Worm (Caenorhabditis elegans) whole organism, L2 larva: ENCODE results near the gene Y116F11B.6.
A peak's percentile ranks its signal among the peaks of the same experiment; 100 is the strongest.

Experiments used
- C34F6.9 ChIP-seq: fragments of 150-350 bp; optimal IDR thresholded peaks from 2 replicates; lab custom pipeline; 2014; ENCODE audit warnings: missing biosample characterization, missing genetic modification characterization
- F13H6.1 ChIP-seq: sonication (generic microtip); optimal IDR thresholded peaks from 2 replicates; lab custom pipeline; 2016; ENCODE audit warnings: missing genetic modification characterization, missing compliant biosample characterization
- Y55F3AM.14 ChIP-seq: fragments of 200-800 bp; sonication (Bioruptor generic); optimal IDR thresholded peaks from 2 replicates; lab custom pipeline; 2018; ENCODE audit warnings: mild to moderate bottlenecking, missing genetic modification characterization, missing compliant biosample characterization
- ZK546.5 ChIP-seq: sonication (generic microtip); optimal IDR thresholded peaks from 2 replicates; lab custom pipeline; 2017; ENCODE audit warnings: missing biosample characterization, missing genetic modification characterization
- alr-1 ChIP-seq: fragments of 150-350 bp; optimal IDR thresholded peaks from 2 replicates; lab custom pipeline; 2014; ENCODE audit warnings: missing biosample characterization, missing genetic modification characterization
- aly-2 ChIP-seq: fragments of 150-350 bp; optimal IDR thresholded peaks from 2 replicates; lab custom pipeline; 2014; ENCODE audit warnings: missing biosample characterization, missing genetic modification characterization
- blmp-1 ChIP-seq: sonication (generic microtip); optimal IDR thresholded peaks from 2 replicates; lab custom pipeline; 2017; ENCODE audit warnings: missing genetic modification characterization, mild to moderate bottlenecking, missing compliant biosample characterization, antibody characterized with exemption, moderate library complexity; ENCODE audit not compliant: insufficient read depth
- ceh-82 ChIP-seq: fragments of 150-350 bp; optimal IDR thresholded peaks from 2 replicates; lab custom pipeline; 2014; ENCODE audit warnings: missing biosample characterization, missing genetic modification characterization
- crh-2 ChIP-seq: sonication (generic microtip); optimal IDR thresholded peaks from 2 replicates; lab custom pipeline; 2017; ENCODE audit warnings: missing biosample characterization, missing genetic modification characterization
- dmd-4 ChIP-seq: sonication (generic microtip); optimal IDR thresholded peaks from 2 replicates; lab custom pipeline; 2017; ENCODE audit warnings: missing biosample characterization, missing genetic modification characterization
- elt-1 ChIP-seq: fragments of 150-350 bp; optimal IDR thresholded peaks from 2 replicates; lab custom pipeline; 2014; ENCODE audit warnings: missing biosample characterization, missing genetic modification characterization
- elt-3 ChIP-seq: sonication (generic microtip); optimal IDR thresholded peaks from 2 replicates; lab custom pipeline; 2017; ENCODE audit warnings: missing biosample characterization, missing genetic modification characterization
- fos-1 ChIP-seq: fragments of 150-350 bp; optimal IDR thresholded peaks from 2 replicates; lab custom pipeline; 2014; ENCODE audit warnings: missing biosample characterization, missing genetic modification characterization
- gmeb-1 ChIP-seq: fragments of 150-350 bp; optimal IDR thresholded peaks from 2 replicates; lab custom pipeline; 2014; ENCODE audit warnings: missing biosample characterization, missing genetic modification characterization
- lin-11 ChIP-seq: fragments of 150-350 bp; sonication (generic microtip); optimal IDR thresholded peaks from 2 replicates; lab custom pipeline; 2014; ENCODE audit warnings: missing biosample characterization, missing genetic modification characterization, inconsistent platforms, mixed read lengths
- lin-13 ChIP-seq: fragments of 150-350 bp; optimal IDR thresholded peaks from 2 replicates; lab custom pipeline; 2014; ENCODE audit warnings: missing biosample characterization, missing genetic modification reagents, missing genetic modification characterization
- lin-39 ChIP-seq: fragments of 150-350 bp; optimal IDR thresholded peaks from 2 replicates; lab custom pipeline; 2014; ENCODE audit warnings: missing biosample characterization, missing genetic modification reagents, missing genetic modification characterization
- lsy-2 ChIP-seq, 2 experiments: fragments of 150-350 bp in 1 of 2; sonication (generic microtip) in 1 of 2; optimal IDR thresholded peaks; 2 replicates each; lab custom pipeline; 2014 to 2017; ENCODE audit warnings: missing biosample characterization in 2 of 2, missing genetic modification characterization in 2 of 2
- mab-5 ChIP-seq: fragments of 150-350 bp; optimal IDR thresholded peaks from 2 replicates; lab custom pipeline; 2014; ENCODE audit warnings: missing biosample characterization, missing genetic modification characterization
- mbf-1 ChIP-seq: sonication (generic microtip); optimal IDR thresholded peaks from 2 replicates; lab custom pipeline; 2017; ENCODE audit warnings: missing biosample characterization, missing genetic modification characterization
- mdl-1 ChIP-seq, 2 experiments: fragments of 150-350 bp in 1 of 2; sonication (generic microtip) in 1 of 2; optimal IDR thresholded peaks; 2 replicates each; lab custom pipeline; 2017; ENCODE audit warnings: missing biosample characterization in 2 of 2, missing genetic modification characterization in 2 of 2
- nhr-10 ChIP-seq: sonication (generic microtip); optimal IDR thresholded peaks from 2 replicates; lab custom pipeline; 2017; ENCODE audit warnings: missing biosample characterization, missing genetic modification characterization
- nhr-11 ChIP-seq: fragments of 150-350 bp; optimal IDR thresholded peaks from 2 replicates; lab custom pipeline; 2014; ENCODE audit warnings: missing biosample characterization, missing genetic modification characterization
- nhr-12 ChIP-seq: fragments of 150-350 bp; optimal IDR thresholded peaks from 2 replicates; lab custom pipeline; 2014; ENCODE audit warnings: missing biosample characterization, missing genetic modification characterization
- nhr-6 ChIP-seq: fragments of 150-350 bp; optimal IDR thresholded peaks from 2 replicates; lab custom pipeline; 2014; ENCODE audit warnings: missing biosample characterization, missing genetic modification characterization
- peb-1 ChIP-seq: fragments of 150-350 bp; optimal IDR thresholded peaks from 2 replicates; lab custom pipeline; 2014; ENCODE audit warnings: missing biosample characterization, missing genetic modification characterization
- skn-1 ChIP-seq: sonication (generic microtip); optimal IDR thresholded peaks from 2 replicates; lab custom pipeline; 2017; ENCODE audit warnings: missing biosample characterization, missing genetic modification characterization
- snpc-4 ChIP-seq: fragments of 150-350 bp; optimal IDR thresholded peaks from 2 replicates; lab custom pipeline; 2014; ENCODE audit warnings: missing biosample characterization, missing genetic modification characterization
- ztf-1 ChIP-seq: fragments of 200-800 bp; sonication (Bioruptor generic); conservative IDR thresholded peaks from 2 replicates; pipeline ENCODE4 v1.3.6; 2022; ENCODE audit warnings: missing genetic modification characterization, missing compliant biosample characterization
- ztf-11 ChIP-seq: sonication (generic microtip); optimal IDR thresholded peaks from 2 replicates; lab custom pipeline; 2017; ENCODE audit warnings: missing biosample characterization, missing genetic modification characterization

Y116F11B.6 gene

DNA sequence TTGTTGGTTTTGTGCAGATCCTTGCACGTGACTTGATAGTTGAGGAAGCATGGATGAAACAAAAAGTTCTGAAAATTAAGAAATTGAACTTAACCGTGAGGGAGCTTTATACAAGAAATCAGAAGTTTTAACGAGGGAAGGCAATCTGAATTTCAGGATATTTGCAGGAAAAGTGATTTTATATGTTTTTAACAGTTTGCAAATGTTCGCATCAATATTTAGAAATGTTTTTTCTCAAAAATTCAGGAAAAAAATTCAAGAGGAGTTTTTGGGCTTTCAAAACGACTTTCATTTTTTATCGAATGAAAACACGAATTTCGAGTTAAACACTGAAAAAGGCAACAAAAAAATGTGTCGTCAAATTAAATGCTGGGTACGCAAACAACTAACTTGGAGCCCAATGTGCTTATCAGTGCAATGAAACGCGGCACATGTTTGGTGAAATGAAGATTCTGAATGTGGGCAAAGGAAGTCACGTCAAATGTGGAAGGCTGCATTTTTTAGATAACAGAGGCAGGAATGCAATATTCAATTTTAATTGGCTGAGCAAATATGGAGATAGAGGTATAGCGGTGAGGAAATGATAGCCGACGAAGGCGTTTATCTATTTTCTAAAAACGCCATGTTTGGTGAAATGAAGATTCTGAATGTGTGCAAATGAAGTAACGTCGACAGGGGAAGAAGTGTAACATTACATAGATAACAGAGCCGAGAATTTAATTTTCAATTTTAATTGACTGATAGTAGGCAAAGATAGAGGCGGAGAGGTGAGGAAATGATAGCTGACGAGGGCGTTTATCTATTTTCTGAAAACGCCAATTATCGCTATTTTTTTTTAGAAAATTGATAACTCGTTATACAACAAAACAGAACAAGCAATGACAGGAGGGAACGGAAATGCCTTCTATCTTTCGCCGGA lies at the start of gene Y116F11B.6:
Gene Y116F11B.6 (minus strand): TSS at position 51 of the 919 bp plus-strand sequence.
- TF ChIP-seq lin-11 (tag; lab: Kevin White, UChicago) (no peak), crh-2 (tag; lab: Kevin White, UChicago) (peak; percentile 10), fos-1 (tag; lab: Kevin White, UChicago) (peak; percentile 1)

DNA sequence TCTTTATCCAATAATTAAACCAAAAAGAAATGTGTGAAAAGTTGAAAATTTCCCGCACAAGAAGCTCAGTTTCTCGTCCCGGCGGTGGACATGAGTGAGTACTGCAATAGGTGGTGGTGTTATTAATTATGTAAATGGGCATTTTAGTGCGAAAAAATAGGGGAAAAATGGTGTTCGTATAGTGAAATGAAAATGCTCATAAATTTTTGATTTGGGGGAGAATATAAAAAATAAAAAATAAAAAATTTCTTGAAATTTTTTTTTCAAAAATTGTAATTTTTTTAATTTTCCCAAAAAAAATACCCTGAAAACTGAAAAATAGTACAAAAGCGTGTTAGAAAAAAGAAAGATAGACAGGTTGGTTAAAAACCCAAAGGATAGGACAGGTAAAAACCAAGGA lies 49.5 kb upstream of the Y116F11B.6 start, which contains the start of gene gly-4:
Gene gly-4 (minus strand): TSS at position 101 of the 400 bp plus-strand sequence.
- TF ChIP-seq nhr-11 (tag; lab: Kevin White, UChicago) (no peak), blmp-1 (no peak), ztf-11 (tag; lab: Kevin White, UChicago) (no peak), Y55F3AM.14 (GFP tag; lab: Kevin White, UChicago) (no peak), elt-3 (tag; lab: Kevin White, UChicago) (no peak), alr-1 (tag; lab: Kevin White, UChicago) (no peak), elt-1 (tag; lab: Kevin White, UChicago) (no peak), snpc-4 (tag; lab: Kevin White, UChicago) (no peak), mdl-1 (tag; optimal IDR thresholded peaks at IDR 0.05; lab: Kevin White, UChicago) (no peak), nhr-6 (tag; lab: Kevin White, UChicago) (no peak), lin-13 (GFP tag; lab: Kevin White, UChicago) (no peak), ceh-82 (tag; lab: Kevin White, UChicago) (no peak)

DNA sequence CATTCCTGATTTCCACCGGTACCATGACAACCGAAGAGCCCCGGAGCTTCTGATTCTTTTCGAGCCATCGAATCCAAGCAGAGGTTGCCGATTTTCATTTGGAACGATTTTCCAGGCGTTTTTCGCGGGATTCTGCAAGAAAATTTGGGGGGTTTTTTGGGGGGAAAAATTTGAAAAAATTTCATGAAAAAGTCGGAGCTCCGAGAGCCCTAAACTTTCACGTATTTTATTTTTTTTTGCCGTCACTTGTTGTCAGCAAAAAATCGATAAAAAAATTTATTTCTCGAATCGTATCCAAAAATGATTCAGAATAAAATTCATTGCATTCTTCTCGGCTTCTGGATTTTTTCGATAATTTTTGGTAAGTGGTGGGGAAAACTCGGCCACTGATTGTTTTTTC lies 37.1 kb upstream of the Y116F11B.6 start, which contains the start of gene Y116F11B.13:
Gene Y116F11B.13 (plus strand): TSS at position 301 of the 400 bp plus-strand sequence.
- TF ChIP-seq mdl-1 (tag; optimal IDR thresholded peaks at IDR 0.05; lab: Kevin White, UChicago) (no peak), lin-39 (no peak), mbf-1 (tag; lab: Kevin White, UChicago) (no peak), elt-3 (tag; lab: Kevin White, UChicago) (no peak)

DNA sequence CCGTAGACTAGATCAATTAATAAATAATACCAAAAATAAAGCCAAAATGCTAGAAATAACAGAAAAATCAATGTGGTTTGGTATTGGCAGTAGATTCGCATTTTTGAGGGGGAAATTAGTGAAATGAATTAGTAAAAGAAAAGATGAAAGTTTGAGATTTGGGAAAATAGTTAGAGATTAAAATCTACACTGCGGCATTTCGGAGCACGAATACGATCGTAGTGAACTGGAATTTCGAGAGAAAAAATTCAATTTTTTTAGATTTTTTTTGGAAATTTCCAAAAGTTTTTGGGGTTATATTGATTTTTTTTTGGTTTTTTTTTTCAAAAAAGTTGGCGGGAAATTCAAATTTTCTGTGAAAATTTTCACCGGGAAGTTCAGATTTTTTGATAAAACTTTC lies 22.1 kb upstream of the Y116F11B.6 start, which contains the start of gene Y116F11B.9:
Gene Y116F11B.9 (minus strand): TSS at position 101 of the 400 bp plus-strand sequence.
- TF ChIP-seq mab-5 (tag; lab: Kevin White, UChicago) (no peak), lsy-2 (tag; optimal IDR thresholded peaks at IDR 0.05; lab: Kevin White, UChicago) (no peak), dmd-4 (tag; lab: Kevin White, UChicago) (no peak), C34F6.9 (tag; lab: Kevin White, UChicago) (no peak), skn-1 (tag; lab: Kevin White, UChicago) (no peak), blmp-1 (no peak), aly-2 (no peak), lin-39 (no peak), elt-3 (tag; lab: Kevin White, UChicago) (no peak), peb-1 (no peak), ztf-1 (no peak), ztf-11 (tag; lab: Kevin White, UChicago) (no peak), ZK546.5 (tag; lab: Kevin White, UChicago) (no peak), lin-13 (GFP tag; lab: Kevin White, UChicago) (no peak), gmeb-1 (tag; lab: Kevin White, UChicago) (no peak), nhr-12 (tag; lab: Kevin White, UChicago) (no peak), snpc-4 (tag; lab: Kevin White, UChicago) (no peak), mdl-1 (tag; optimal IDR thresholded peaks at IDR 0.05; lab: Kevin White, UChicago) (no peak)

DNA sequence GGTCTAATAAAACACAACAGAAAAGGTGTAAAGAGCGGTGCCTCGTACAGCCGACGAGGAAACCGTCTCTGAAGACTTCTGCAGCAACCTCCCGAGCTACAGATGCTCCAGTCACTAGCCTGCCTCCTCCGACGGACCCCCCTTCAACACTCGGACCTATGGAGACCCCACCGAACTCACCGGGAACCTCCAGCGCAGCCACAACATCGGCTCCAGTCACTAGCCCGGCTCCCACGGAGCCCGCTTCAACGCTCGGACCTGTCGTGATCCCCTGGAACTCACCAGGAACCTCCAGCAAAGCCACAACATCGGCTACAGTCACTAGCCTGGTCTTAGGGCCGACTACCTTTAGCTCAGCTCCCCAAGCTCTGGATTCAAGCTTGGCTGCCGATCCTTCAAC lies 14.4 kb upstream of the Y116F11B.6 start:
- TF ChIP-seq snpc-4 (tag; lab: Kevin White, UChicago): no peak

DNA sequence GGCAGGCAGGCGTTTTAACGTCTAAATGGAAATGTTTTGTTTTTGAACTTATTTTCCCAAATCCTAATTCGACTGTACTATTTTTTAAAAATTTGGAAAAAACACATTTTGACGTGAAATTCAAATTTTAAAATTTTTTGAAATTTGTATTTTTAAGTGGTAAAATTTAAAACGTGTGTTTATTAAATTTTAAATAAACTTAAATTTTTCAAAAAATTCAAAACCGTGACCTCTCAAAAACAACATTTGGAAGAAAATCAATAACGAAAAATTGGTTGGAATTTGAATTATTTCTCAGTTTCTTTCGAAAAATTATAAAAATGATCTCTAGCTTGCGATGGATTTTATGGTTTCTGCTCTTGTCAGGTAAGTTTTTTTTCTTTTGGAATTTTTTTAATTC lies 11.6 kb upstream of the Y116F11B.6 start, which contains the start of gene Y116F11B.8:
Gene Y116F11B.8 (plus strand): TSS at position 301 of the 400 bp plus-strand sequence.
- no peak for TF ChIP-seq F13H6.1 (tag; lab: Kevin White, UChicago)
- no peak for TF ChIP-seq alr-1 (tag; lab: Kevin White, UChicago)
- no peak for TF ChIP-seq nhr-10 (tag; lab: Kevin White, UChicago)
- TF ChIP-seq, all 48 proteins: peak for 0
